Worm (Caenorhabditis elegans): ENCODE results near the gene F14B8.5.

DNA sequence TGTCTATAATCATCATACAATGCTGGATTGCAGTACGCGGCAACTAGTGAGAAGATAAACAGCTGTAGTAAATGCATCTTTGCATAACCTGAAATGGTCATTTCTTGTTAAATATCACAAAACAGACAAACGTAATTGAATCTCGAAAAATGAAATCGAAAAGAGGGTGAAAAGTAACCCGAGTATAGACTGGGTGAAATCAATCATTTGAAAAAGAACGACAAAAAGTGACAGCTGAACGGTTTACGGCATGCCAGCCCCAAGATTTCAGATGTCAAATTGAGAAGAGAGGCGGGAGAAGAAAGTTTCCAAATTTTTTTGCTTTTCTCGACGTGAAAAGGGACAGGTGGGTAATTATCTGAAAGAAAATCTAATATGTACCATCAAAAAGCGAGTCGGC is 28.7 kb downstream of the F14B8.5 start, which contains the start of gene F14B8.4:
- TF ChIP-seq dao-5 (tag; optimal IDR thresholded peaks at IDR 0.05) (no peak), W03F9.2 (tag; optimal IDR thresholded peaks at IDR 0.05) (no peak)

Data from whole organism, L4/young adult.